Fruit fly (Drosophila melanogaster) whole organism, embryonic: ENCODE results near the gene kis.

ENCODE experiments used
- ATbp ChIP-seq: fragments of 200-800 bp; sonication (Bioruptor generic); optimal IDR thresholded peaks from 2 replicates; lab custom pipeline; 2017; ENCODE audit warnings: missing biosample characterization, mild to moderate bottlenecking, missing genetic modification characterization, missing genetic modification reagents
- Atf6 ChIP-seq: fragments of 200-800 bp; sonication (Bioruptor generic); IDR thresholded peaks from 2 replicates; pipeline ENCODE4 v1.3.6; 2022; ENCODE audit warnings: missing biosample characterization, missing genetic modification characterization
- B-H2 ChIP-seq: fragments of 200-800 bp; sonication (Bioruptor generic); optimal IDR thresholded peaks from 2 replicates; lab custom pipeline; 2018; ENCODE audit warnings: missing biosample characterization, mild to moderate bottlenecking, missing genetic modification characterization
- CG11085 ChIP-seq: fragments of 200-800 bp; sonication (Bioruptor generic); IDR thresholded peaks from 2 replicates; pipeline ENCODE4 v1.3.6; 2022; ENCODE audit warnings: missing biosample characterization, missing genetic modification characterization
- CG12391 ChIP-seq: fragments of 200-800 bp; sonication (Bioruptor generic); optimal IDR thresholded peaks from 3 replicates; lab custom pipeline; 2018; ENCODE audit warnings: missing biosample characterization, mild to moderate bottlenecking, missing genetic modification characterization, moderate library complexity
- CG12769 ChIP-seq: fragments of 200-800 bp; sonication (Bioruptor generic); optimal IDR thresholded peaks from 2 replicates; lab custom pipeline; 2019; ENCODE audit warnings: missing biosample characterization, mild to moderate bottlenecking, missing genetic modification characterization, moderate library complexity
- CG12942 ChIP-seq: fragments of 200-800 bp; sonication (Bioruptor generic); optimal IDR thresholded peaks from 3 replicates; lab custom pipeline; 2016; ENCODE audit warnings: missing biosample characterization, missing genetic modification characterization
- CG13775 ChIP-seq: fragments of 200-800 bp; sonication (Bioruptor generic); optimal IDR thresholded peaks from 3 replicates; lab custom pipeline; 2017; ENCODE audit warnings: missing biosample characterization, mild to moderate bottlenecking, missing genetic modification characterization
- CG15269 ChIP-seq: fragments of 200-800 bp; sonication (Bioruptor generic); optimal IDR thresholded peaks from 2 replicates; lab custom pipeline; 2018; ENCODE audit warnings: missing biosample characterization, mild to moderate bottlenecking, missing genetic modification characterization, moderate library complexity
- CG15696 ChIP-seq: fragments of 200-800 bp; sonication (Bioruptor generic); optimal IDR thresholded peaks from 2 replicates; lab custom pipeline; 2019; ENCODE audit warnings: missing biosample characterization, mild to moderate bottlenecking, missing genetic modification characterization, moderate library complexity
- CG16813 ChIP-seq: fragments of 200-800 bp; sonication (Bioruptor generic); IDR thresholded peaks from 3 replicates; pipeline ENCODE4 v1.3.6; 2022; ENCODE audit warnings: missing biosample characterization, missing genetic modification characterization; ENCODE audit not compliant: partially characterized antibody
- CG17829 ChIP-seq: fragments of 200-800 bp; optimal IDR thresholded peaks from 2 replicates; lab custom pipeline; 2019; ENCODE audit warnings: missing biosample characterization, mild to moderate bottlenecking, missing genetic modification characterization, moderate library complexity
- CG1792 ChIP-seq: fragments of 200-800 bp; sonication (Bioruptor generic); optimal IDR thresholded peaks from 2 replicates; lab custom pipeline; 2016; ENCODE audit warnings: missing biosample characterization, missing genetic modification characterization
- CG2712 ChIP-seq: fragments of 200-800 bp; optimal IDR thresholded peaks from 3 replicates; lab custom pipeline; 2019; ENCODE audit warnings: missing biosample characterization, mild to moderate bottlenecking, missing genetic modification characterization, moderate library complexity
- CG34422 ChIP-seq: fragments of 200-800 bp; sonication (Bioruptor generic); IDR thresholded peaks from 3 replicates; pipeline ENCODE4 v1.3.6; 2022; ENCODE audit warnings: missing biosample characterization, missing genetic modification characterization
- CG4424 ChIP-seq: fragments of 200-800 bp; sonication (Bioruptor generic); optimal IDR thresholded peaks from 3 replicates; lab custom pipeline; 2016; ENCODE audit warnings: missing biosample characterization, missing genetic modification characterization
- CG7357 ChIP-seq: fragments of 200-800 bp; sonication (Bioruptor generic); IDR thresholded peaks from 3 replicates; pipeline ENCODE4 v1.3.6; 2022; ENCODE audit warnings: missing biosample characterization, missing genetic modification characterization
- CG8924 ChIP-seq: fragments of 200-800 bp; optimal IDR thresholded peaks from 3 replicates; lab custom pipeline; 2019; ENCODE audit warnings: missing biosample characterization, mild to moderate bottlenecking, missing genetic modification characterization, moderate library complexity
- D19B ChIP-seq: fragments of 200-800 bp; sonication (Bioruptor generic); optimal IDR thresholded peaks from 2 replicates; lab custom pipeline; 2017; ENCODE audit warnings: missing biosample characterization, mild to moderate bottlenecking, missing genetic modification characterization
- Dad ChIP-seq: fragments of 200-800 bp; sonication (Bioruptor generic); optimal IDR thresholded peaks from 3 replicates; lab custom pipeline; 2016; ENCODE audit warnings: missing biosample characterization, missing genetic modification characterization
- E2f1 ChIP-seq: fragments of 200-800 bp; sonication (Bioruptor generic); IDR thresholded peaks from 2 replicates; pipeline ENCODE4 v1.3.6; 2022; ENCODE audit warnings: missing biosample characterization, missing genetic modification characterization
- Elba2 ChIP-seq: fragments of 200-800 bp; sonication (Bioruptor generic); optimal IDR thresholded peaks from 3 replicates; lab custom pipeline; 2016; ENCODE audit warnings: missing biosample characterization, missing genetic modification characterization
- Hr51 ChIP-seq, 2 experiments: fragments of 200-800 bp; sonication (Bioruptor generic); optimal IDR thresholded peaks; 2 replicates in 1 of 2; 3 replicates in 1 of 2; lab custom pipeline; 2016 to 2018; ENCODE audit warnings: missing biosample characterization in 2 of 2, missing genetic modification characterization in 2 of 2, mild to moderate bottlenecking in 1 of 2, moderate library complexity in 1 of 2
- Meics ChIP-seq: fragments of 200-800 bp; sonication (Bioruptor generic); optimal IDR thresholded peaks from 2 replicates; lab custom pipeline; 2017; ENCODE audit warnings: missing biosample characterization, mild to moderate bottlenecking, missing genetic modification characterization
- Nf-YC ChIP-seq: fragments of 200-800 bp; optimal IDR thresholded peaks from 3 replicates; lab custom pipeline; 2019; ENCODE audit warnings: missing biosample characterization, mild to moderate bottlenecking, missing genetic modification characterization, moderate library complexity
- NfI ChIP-seq: fragments of 200-800 bp; sonication (Bioruptor generic); optimal IDR thresholded peaks from 3 replicates; lab custom pipeline; 2018; ENCODE audit warnings: missing biosample characterization, mild to moderate bottlenecking, missing genetic modification characterization, moderate library complexity
- Opbp ChIP-seq: fragments of 200-800 bp; sonication (Bioruptor generic); IDR thresholded peaks from 3 replicates; pipeline ENCODE4 v1.3.6; 2022; ENCODE audit warnings: missing biosample characterization, missing genetic modification characterization; ENCODE audit not compliant: partially characterized antibody
- PHDP ChIP-seq: fragments of 200-800 bp; sonication (Bioruptor generic); optimal IDR thresholded peaks from 3 replicates; lab custom pipeline; 2018; ENCODE audit warnings: missing biosample characterization, mild to moderate bottlenecking, missing genetic modification characterization, moderate library complexity
- Rfx ChIP-seq: fragments of 200-800 bp; sonication (Bioruptor generic); IDR thresholded peaks from 2 replicates; pipeline ENCODE4 v1.3.6; 2022; ENCODE audit warnings: missing biosample characterization, missing genetic modification characterization
- Sox102F ChIP-seq: fragments of 200-800 bp; sonication (Bioruptor generic); optimal IDR thresholded peaks from 2 replicates; lab custom pipeline; 2018; ENCODE audit warnings: missing biosample characterization, mild to moderate bottlenecking, missing genetic modification characterization, moderate library complexity
- Usf ChIP-seq: fragments of 200-800 bp; sonication (Bioruptor generic); optimal IDR thresholded peaks from 2 replicates; lab custom pipeline; 2017; ENCODE audit warnings: missing genotype, missing biosample characterization, missing genetic modification characterization
- abd-A ChIP-seq: fragments of 200-800 bp; sonication (Bioruptor generic); optimal IDR thresholded peaks from 3 replicates; lab custom pipeline; 2019; ENCODE audit warnings: missing biosample characterization, mild to moderate bottlenecking, missing genetic modification characterization, moderate library complexity
- ac ChIP-seq: fragments of 200-800 bp; sonication (Bioruptor generic); optimal IDR thresholded peaks from 3 replicates; lab custom pipeline; 2017; ENCODE audit warnings: missing biosample characterization, mild to moderate bottlenecking, missing genetic modification characterization
- al ChIP-seq: fragments of 200-800 bp; sonication (Bioruptor generic); IDR thresholded peaks from 2 replicates; pipeline ENCODE4 v1.3.6; 2022; ENCODE audit warnings: missing biosample characterization, missing genetic modification characterization
- chinmo ChIP-seq: fragments of 200-800 bp; sonication (Bioruptor generic); IDR thresholded peaks from 4 replicates; pipeline ENCODE4 v1.3.6; 2022; ENCODE audit warnings: missing biosample characterization, missing genetic modification characterization; ENCODE audit not compliant: partially characterized antibody
- dmrt11E ChIP-seq: fragments of 200-800 bp; sonication (Bioruptor generic); optimal IDR thresholded peaks from 3 replicates; lab custom pipeline; 2018; ENCODE audit warnings: missing biosample characterization, mild to moderate bottlenecking, missing genetic modification characterization, moderate library complexity
- dysf ChIP-seq: fragments of 200-800 bp; sonication (Bioruptor generic); IDR thresholded peaks from 3 replicates; pipeline ENCODE4 v1.3.6; 2022; ENCODE audit warnings: missing biosample characterization, missing genetic modification characterization
- gce ChIP-seq: fragments of 200-800 bp; sonication (Bioruptor generic); IDR thresholded peaks from 3 replicates; pipeline ENCODE4 v1.3.6; 2022; ENCODE audit warnings: missing biosample characterization, missing genetic modification characterization
- gcm2 ChIP-seq: fragments of 200-800 bp; sonication (Bioruptor generic); optimal IDR thresholded peaks from 2 replicates; lab custom pipeline; 2016; ENCODE audit warnings: missing biosample characterization, missing genetic modification characterization
- gsb-n ChIP-seq: fragments of 200-800 bp; sonication (Bioruptor generic); optimal IDR thresholded peaks from 3 replicates; lab custom pipeline; 2018; ENCODE audit warnings: missing biosample characterization, mild to moderate bottlenecking, missing genetic modification characterization
- kay ChIP-seq: fragments of 200-800 bp; sonication (Bioruptor generic); optimal IDR thresholded peaks from 2 replicates; lab custom pipeline; 2016; ENCODE audit warnings: missing biosample characterization, missing genetic modification characterization
- nmo ChIP-seq: fragments of 200-800 bp; sonication (Bioruptor generic); optimal IDR thresholded peaks from 2 replicates; lab custom pipeline; 2018; ENCODE audit warnings: missing biosample characterization, mild to moderate bottlenecking, missing genetic modification characterization, moderate library complexity
- nom ChIP-seq: fragments of 200-800 bp; sonication (Bioruptor generic); optimal IDR thresholded peaks from 2 replicates; lab custom pipeline; 2017; ENCODE audit warnings: missing biosample characterization, missing genetic modification characterization, mild to moderate bottlenecking, moderate library complexity, missing genetic modification reagents
- odd ChIP-seq: fragments of 200-800 bp; sonication (Bioruptor generic); optimal IDR thresholded peaks from 2 replicates; lab custom pipeline; 2017; ENCODE audit warnings: missing biosample characterization, mild to moderate bottlenecking, missing genetic modification characterization
- org-1 ChIP-seq: fragments of 200-800 bp; sonication (Bioruptor generic); optimal IDR thresholded peaks from 2 replicates; lab custom pipeline; 2017; ENCODE audit warnings: missing biosample characterization, missing genetic modification characterization
- pfk ChIP-seq: fragments of 200-800 bp; sonication (Bioruptor generic); optimal IDR thresholded peaks from 2 replicates; lab custom pipeline; 2018; ENCODE audit warnings: missing biosample characterization, mild to moderate bottlenecking, missing genetic modification characterization, moderate library complexity
- sr ChIP-seq: fragments of 200-800 bp; sonication (Bioruptor generic); IDR thresholded peaks from 3 replicates; pipeline ENCODE4 v1.3.6; 2022; ENCODE audit warnings: missing biosample characterization, missing genetic modification characterization
- tll ChIP-seq, 2 experiments: fragments of 200-800 bp in 1 of 2; fragments of >200 bp in 1 of 2; sonication (Bioruptor generic) in 1 of 2; optimal IDR thresholded peaks; 2 replicates each; lab custom pipeline; 2017 to 2019; ENCODE audit warnings: missing biosample characterization in 2 of 2, missing genetic modification characterization in 2 of 2, mild to moderate bottlenecking in 1 of 2, moderate library complexity in 1 of 2
- wor ChIP-seq: fragments of 200-800 bp; sonication (Bioruptor generic); IDR thresholded peaks from 2 replicates; pipeline ENCODE4 v1.3.6; 2022; ENCODE audit warnings: missing biosample characterization, missing genetic modification characterization

The kis gene

DNA sequence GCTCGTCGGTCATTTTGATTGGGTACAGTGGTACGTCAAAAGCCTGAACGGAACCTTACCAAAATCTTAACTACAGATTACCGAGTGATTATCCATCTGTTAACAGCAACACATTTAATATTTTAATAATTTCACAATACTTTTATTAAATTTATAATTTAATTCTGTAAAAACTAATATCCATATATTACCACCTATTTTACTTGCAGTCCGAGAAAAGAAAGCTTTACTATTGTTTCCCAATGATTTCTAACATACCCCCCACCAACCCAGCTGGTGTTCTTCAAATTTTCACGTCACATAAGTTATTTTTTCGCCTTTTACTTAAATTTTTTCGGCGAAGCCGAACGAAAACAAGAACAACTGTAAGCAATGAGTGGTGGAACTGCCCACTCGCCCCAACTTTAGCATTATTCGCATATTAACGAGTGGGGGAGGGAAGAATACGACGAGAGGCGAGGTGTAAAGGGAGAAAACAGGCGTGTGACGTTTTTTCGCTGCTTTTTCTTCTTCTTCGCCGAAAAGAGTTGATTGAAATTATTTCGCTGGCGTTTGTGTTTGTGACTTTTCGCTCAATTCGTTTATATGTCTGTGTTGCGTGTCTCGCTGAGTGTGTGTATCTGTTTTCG, 2.7 kb downstream of the kis start (continued):
- peak; percentile 37 for TF ChIP-seq CG4424 (GFP tag; lab: Kevin White, UChicago)
- TF ChIP-seq gcm2 (GFP tag; lab: Kevin White, UChicago), result no peak
- TF ChIP-seq Dad (GFP tag; lab: Kevin White, UChicago), result no peak
- peak; percentile 32 for TF ChIP-seq B-H2 (GFP tag; lab: Kevin White, UChicago)
- no peak for TF ChIP-seq pfk (GFP tag; lab: Kevin White, UChicago)
- TF ChIP-seq CG15696 (tag; lab: Kevin White, UChicago), result peak; percentile 15
- TF ChIP-seq D19B (GFP tag; lab: Kevin White, UChicago), result peak; percentile 73
- no peak for TF ChIP-seq gce (GFP tag; lab: Robert Waterston, UW)
- no peak for TF ChIP-seq gsb-n
- TF ChIP-seq org-1 (GFP tag; lab: Kevin White, UChicago), result peak; percentile 66
- TF ChIP-seq dysf (GFP tag; lab: Robert Waterston, UW), result peak; percentile 58
- peak; percentile 60 for TF ChIP-seq CG12391 (tag; lab: Kevin White, UChicago)
- no peak for TF ChIP-seq CG16813 (GFP tag; lab: Robert Waterston, UW)
- peak; percentile 9 for TF ChIP-seq odd (GFP tag; lab: Kevin White, UChicago)
- peak; percentile 54 for TF ChIP-seq CG17829 (tag; lab: Kevin White, UChicago)
- TF ChIP-seq Rfx (GFP tag; lab: Robert Waterston, UW), result peak; percentile 75
- TF ChIP-seq PHDP (tag; lab: Kevin White, UChicago), result peak; percentile 66
- TF ChIP-seq al (GFP tag; lab: Robert Waterston, UW), result peak; percentile 29; the same call in 1 of the 2 replicates
- no peak for TF ChIP-seq nom (GFP tag; lab: Kevin White, UChicago)
- TF ChIP-seq kay (GFP tag; lab: Kevin White, UChicago), result no peak
- no peak for TF ChIP-seq CG11085 (GFP tag; lab: Robert Waterston, UW)
- peak; percentile 40 for TF ChIP-seq nmo
- TF ChIP-seq Usf (GFP tag; lab: Kevin White, UChicago), result peak; percentile 19
- no peak; the same call in 2 of the 3 replicates for TF ChIP-seq Opbp
- TF ChIP-seq Sox102F (GFP tag; lab: Kevin White, UChicago), result peak; percentile 52
- peak; percentile 58 for TF ChIP-seq NfI (GFP tag; lab: Kevin White, UChicago)
- TF ChIP-seq sr, result no peak
- TF ChIP-seq dmrt11E (tag; lab: Kevin White, UChicago), result no peak
- TF ChIP-seq CG1792 (GFP tag; lab: Kevin White, UChicago), result no peak
- peak; percentile 77 for TF ChIP-seq CG12769 (tag; lab: Kevin White, UChicago)
- peak; percentile 43; the same call in 1 of the 2 replicates for TF ChIP-seq Atf6 (GFP tag; lab: Robert Waterston, UW)
- no peak for TF ChIP-seq CG7357 (GFP tag; lab: Robert Waterston, UW)
- TF ChIP-seq CG34422, result no peak
- TF ChIP-seq Elba2 (GFP tag; lab: Kevin White, UChicago), result no peak
- no peak for TF ChIP-seq ac
- TF ChIP-seq CG13775, result peak; percentile 69
- TF ChIP-seq E2f1 (GFP tag; lab: Robert Waterston, UW), result peak; percentile 38; the same call in 1 of the 2 replicates
- TF ChIP-seq Nf-YC (tag; lab: Kevin White, UChicago), result peak; percentile 49
- TF ChIP-seq CG12942 (GFP tag; lab: Kevin White, UChicago), result peak; percentile 20
- TF ChIP-seq Meics (GFP tag; lab: Kevin White, UChicago), result peak; percentile 84
- peak; percentile 91; the same call in 3 of the 4 replicates for TF ChIP-seq chinmo
- TF ChIP-seq CG15269, result peak; percentile 62
- peak; percentile 40 to 58 for TF ChIP-seq Hr51 (GFP tag; optimal IDR thresholded peaks at IDR 0.05; lab: Kevin White, UChicago)
- peak; percentile 53 for TF ChIP-seq CG8924 (tag; lab: Kevin White, UChicago)
- TF ChIP-seq abd-A (tag; lab: Kevin White, UChicago), result peak; percentile 74
- peak; percentile 47 for TF ChIP-seq ATbp (GFP tag; lab: Kevin White, UChicago)
- TF ChIP-seq tll (GFP tag; optimal IDR thresholded peaks at IDR 0.05; lab: Kevin White, UChicago), result no peak
- peak; percentile 54 for TF ChIP-seq CG2712 (tag; lab: Kevin White, UChicago)
- TF ChIP-seq wor, result no peak
